Worm (Caenorhabditis elegans): ENCODE data around the gene znfx-1.

DNA sequence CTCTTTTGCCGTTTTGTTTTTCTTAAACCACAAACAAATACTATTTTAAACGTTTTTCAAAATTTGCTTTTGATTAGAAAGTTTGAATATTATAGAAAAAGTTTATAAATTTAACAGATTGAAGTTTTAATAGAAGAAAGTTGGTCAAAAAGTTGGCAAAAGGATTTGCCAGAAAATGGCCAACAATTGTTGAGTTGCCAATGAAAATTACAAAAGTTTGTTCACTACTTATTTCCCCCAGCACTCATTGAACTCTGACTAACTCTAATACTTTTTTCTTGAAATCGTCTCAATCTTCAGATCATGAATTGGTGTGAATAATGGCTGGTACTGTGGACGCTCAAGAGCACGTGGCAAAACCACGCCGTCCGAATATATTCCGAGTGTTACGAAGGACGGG is 3.4 kb upstream of the znfx-1 start, which contains the start of gene ZK1067.4:
- no peak for TF ChIP-seq ztf-22 (GFP tag; optimal IDR thresholded peaks at IDR 0.05)
- no peak for TF ChIP-seq lin-35 (GFP tag; optimal IDR thresholded peaks at IDR 0.05)
- TF ChIP-seq let-607 (tag; optimal IDR thresholded peaks at IDR 0.05), result no peak
- no peak for TF ChIP-seq atf-7 (tag; optimal IDR thresholded peaks at IDR 0.05)

All from whole organism, young adult.